Fruit fly (Drosophila melanogaster) whole organism, embryonic: ENCODE data around the gene CG32189.

Experiments used
- Atf3 ChIP-seq: fragments of 200-800 bp; sonication (Bioruptor generic); optimal IDR thresholded peaks from 3 replicates; lab custom pipeline; 2016; ENCODE audit warnings: missing biosample characterization, missing genetic modification characterization
- Atf6 ChIP-seq: fragments of 200-800 bp; sonication (Bioruptor generic); IDR thresholded peaks from 2 replicates; pipeline ENCODE4 v1.3.6; 2022; ENCODE audit warnings: missing biosample characterization, missing genetic modification characterization
- Bdp1 ChIP-seq: fragments of 200-800 bp; sonication (Bioruptor generic); optimal IDR thresholded peaks from 3 replicates; lab custom pipeline; 2016; ENCODE audit warnings: missing biosample characterization, missing genetic modification characterization
- Bgb ChIP-seq: fragments of 200-800 bp; sonication (Bioruptor generic); IDR thresholded peaks from 2 replicates; pipeline ENCODE4 v1.3.6; 2022; ENCODE audit warnings: missing biosample characterization, missing genetic modification characterization; ENCODE audit not compliant: partially characterized antibody
- CG1024 ChIP-seq: fragments of 200-800 bp; sonication (Bioruptor generic); IDR thresholded peaks from 2 replicates; pipeline ENCODE4 v1.3.6; 2022; ENCODE audit warnings: missing biosample characterization, missing genetic modification characterization
- CG10654 ChIP-seq: fragments of 200-800 bp; sonication (Bioruptor generic); optimal IDR thresholded peaks from 2 replicates; lab custom pipeline; 2016; ENCODE audit warnings: missing biosample characterization, missing genetic modification characterization
- CG11560 ChIP-seq: fragments of 200-800 bp; sonication (Bioruptor generic); IDR thresholded peaks from 3 replicates; pipeline ENCODE4 v1.3.6; 2022; ENCODE audit warnings: missing biosample characterization, missing genetic modification characterization
- CG11695 ChIP-seq: fragments of 200-800 bp; sonication (Bioruptor generic); IDR thresholded peaks from 3 replicates; pipeline ENCODE4 v1.3.6; 2022; ENCODE audit warnings: missing biosample characterization, missing genetic modification characterization
- CG12769 ChIP-seq: fragments of 200-800 bp; sonication (Bioruptor generic); optimal IDR thresholded peaks from 2 replicates; lab custom pipeline; 2019; ENCODE audit warnings: missing biosample characterization, mild to moderate bottlenecking, missing genetic modification characterization, moderate library complexity
- CG13424 ChIP-seq: fragments of 200-800 bp; sonication (Bioruptor generic); optimal IDR thresholded peaks from 2 replicates; lab custom pipeline; 2019; ENCODE audit warnings: missing biosample characterization, mild to moderate bottlenecking, missing genetic modification characterization, moderate library complexity
- CG14014 ChIP-seq: fragments of 200-800 bp; sonication (Bioruptor generic); IDR thresholded peaks from 2 replicates; pipeline ENCODE4 v1.3.6; 2022; ENCODE audit warnings: missing biosample characterization, missing genetic modification characterization
- CG17385 ChIP-seq: fragments of 200-800 bp; sonication (Bioruptor generic); optimal IDR thresholded peaks from 3 replicates; lab custom pipeline; 2018; ENCODE audit warnings: missing biosample characterization, mild to moderate bottlenecking, missing genetic modification characterization
- CG18599 ChIP-seq: fragments of 200-800 bp; sonication (Bioruptor generic); optimal IDR thresholded peaks from 3 replicates; lab custom pipeline; 2017; ENCODE audit warnings: missing biosample characterization, missing genetic modification characterization, mild to moderate bottlenecking, moderate library complexity, missing genetic modification reagents
- CG2678 ChIP-seq: fragments of 200-800 bp; sonication (Bioruptor generic); optimal IDR thresholded peaks from 3 replicates; lab custom pipeline; 2019; ENCODE audit warnings: missing biosample characterization, mild to moderate bottlenecking, missing genetic modification characterization, moderate library complexity
- CG2889 ChIP-seq: fragments of 200-800 bp; sonication (Bioruptor generic); IDR thresholded peaks from 3 replicates; pipeline ENCODE4 v1.3.6; 2022; ENCODE audit warnings: missing biosample characterization, missing genetic modification characterization
- CG32532 ChIP-seq: fragments of 200-800 bp; sonication (Bioruptor generic); IDR thresholded peaks from 2 replicates; pipeline ENCODE4 v1.3.6; 2022; ENCODE audit warnings: missing biosample characterization, missing genetic modification characterization
- CG6654 ChIP-seq: fragments of 200-800 bp; sonication (Bioruptor generic); optimal IDR thresholded peaks from 2 replicates; lab custom pipeline; 2017; ENCODE audit warnings: missing biosample characterization, mild to moderate bottlenecking, missing genetic modification characterization
- CG6689 ChIP-seq: fragments of 200-800 bp; sonication (Bioruptor generic); IDR thresholded peaks from 2 replicates; pipeline ENCODE4 v1.3.6; 2022; ENCODE audit warnings: missing biosample characterization, missing genetic modification characterization
- CG6854 ChIP-seq: fragments of 200-800 bp; sonication (Bioruptor generic); optimal IDR thresholded peaks from 3 replicates; lab custom pipeline; 2017; ENCODE audit warnings: missing biosample characterization, mild to moderate bottlenecking, missing genetic modification characterization
- CG7786 ChIP-seq: fragments of 200-800 bp; sonication (Bioruptor generic); optimal IDR thresholded peaks from 2 replicates; lab custom pipeline; 2016; ENCODE audit warnings: missing biosample characterization, missing genetic modification characterization
- D19A ChIP-seq: fragments of 200-800 bp; optimal IDR thresholded peaks from 3 replicates; lab custom pipeline; 2019; ENCODE audit warnings: missing biosample characterization, mild to moderate bottlenecking, missing genetic modification characterization, moderate library complexity
- Fer1 ChIP-seq: fragments of 200-800 bp; sonication (Bioruptor generic); optimal IDR thresholded peaks from 2 replicates; lab custom pipeline; 2017; ENCODE audit warnings: missing biosample characterization, mild to moderate bottlenecking, missing genetic modification characterization
- HmgZ ChIP-seq: fragments of 200-800 bp; sonication (Bioruptor generic); optimal IDR thresholded peaks from 2 replicates; lab custom pipeline; 2018; ENCODE audit warnings: missing biosample characterization, mild to moderate bottlenecking, missing genetic modification characterization
- Hr78 ChIP-seq, 2 experiments: fragments of 200-800 bp in 1 of 2; fragments of >200 bp in 1 of 2; sonication (Bioruptor generic) in 1 of 2; optimal IDR thresholded peaks; 2 replicates each; lab custom pipeline; 2017 to 2019; ENCODE audit warnings: missing biosample characterization in 2 of 2, missing genetic modification characterization in 2 of 2, mild to moderate bottlenecking in 1 of 2, moderate library complexity in 1 of 2
- Nf-YB ChIP-seq: fragments of 200-800 bp; sonication (Bioruptor generic); optimal IDR thresholded peaks from 3 replicates; lab custom pipeline; 2019; ENCODE audit warnings: missing biosample characterization, mild to moderate bottlenecking, missing genetic modification characterization, moderate library complexity
- Oli ChIP-seq: fragments of 200-800 bp; sonication (Bioruptor generic); optimal IDR thresholded peaks from 2 replicates; lab custom pipeline; 2018; ENCODE audit warnings: missing biosample characterization, mild to moderate bottlenecking, missing genetic modification characterization, moderate library complexity
- Optix ChIP-seq: fragments of 200-800 bp; sonication (Bioruptor generic); IDR thresholded peaks from 3 replicates; pipeline ENCODE4 v1.3.6; 2022; ENCODE audit warnings: missing biosample characterization, missing genetic modification characterization
- Pdp1 ChIP-seq, 2 experiments: fragments of 200-800 bp; sonication (Bioruptor generic); optimal IDR thresholded peaks; 3 replicates each; lab custom pipeline; 2016; ENCODE audit warnings: missing biosample characterization in 2 of 2, missing genetic modification characterization in 2 of 2, mild to moderate bottlenecking in 1 of 2, moderate library complexity in 1 of 2
- ap ChIP-seq: fragments of 200-800 bp; sonication (Bioruptor generic); IDR thresholded peaks from 2 replicates; pipeline ENCODE4 v1.3.6; 2022; ENCODE audit warnings: missing biosample characterization, missing genetic modification characterization
- bcd ChIP-seq: fragments of 200-800 bp; sonication (Bioruptor generic); optimal IDR thresholded peaks from 2 replicates; lab custom pipeline; 2017; ENCODE audit warnings: missing biosample characterization, mild to moderate bottlenecking, missing genetic modification characterization
- bsh ChIP-seq, 2 experiments: fragments of 200-800 bp; sonication (Bioruptor generic); optimal IDR thresholded peaks; 2 replicates each; lab custom pipeline; 2017 to 2018; ENCODE audit warnings: mild to moderate bottlenecking in 2 of 2, missing biosample characterization in 2 of 2, missing genetic modification characterization in 2 of 2, moderate library complexity in 1 of 2
- cad ChIP-seq: fragments of >200 bp; optimal IDR thresholded peaks from 2 replicates; lab custom pipeline; 2017; ENCODE audit warnings: missing biosample characterization, missing genetic modification characterization
- chif ChIP-seq, 2 experiments: fragments of 200-800 bp; sonication (Bioruptor generic); optimal IDR thresholded peaks; 3 replicates each; lab custom pipeline; 2016; ENCODE audit warnings: missing biosample characterization in 2 of 2, missing genetic modification characterization in 2 of 2
- crol ChIP-seq: fragments of 200-800 bp; sonication (Bioruptor generic); IDR thresholded peaks from 2 replicates; pipeline ENCODE4 v1.3.6; 2022; ENCODE audit warnings: missing biosample characterization, missing genetic modification characterization
- dan ChIP-seq: fragments of 200-800 bp; sonication (Bioruptor generic); IDR thresholded peaks from 2 replicates; pipeline ENCODE4 v1.3.6; 2022; ENCODE audit warnings: missing biosample characterization, missing genetic modification characterization
- exex ChIP-seq: fragments of 200-800 bp; sonication (Bioruptor generic); optimal IDR thresholded peaks from 4 replicates; lab custom pipeline; 2018; ENCODE audit warnings: missing biosample characterization, mild to moderate bottlenecking, missing genetic modification characterization, moderate library complexity
- hbn ChIP-seq: fragments of 200-800 bp; sonication (Bioruptor generic); IDR thresholded peaks from 2 replicates; pipeline ENCODE4 v1.3.6; 2022; ENCODE audit warnings: missing biosample characterization, missing genetic modification characterization; ENCODE audit not compliant: partially characterized antibody
- her ChIP-seq: fragments of 200-800 bp; sonication (Bioruptor generic); optimal IDR thresholded peaks from 2 replicates; lab custom pipeline; 2016; ENCODE audit warnings: missing biosample characterization, missing genetic modification characterization
- lab ChIP-seq: fragments of 200-800 bp; sonication (Bioruptor generic); optimal IDR thresholded peaks from 3 replicates; lab custom pipeline; 2017; ENCODE audit warnings: missing biosample characterization, missing genetic modification characterization, mild to moderate bottlenecking, moderate library complexity, missing genetic modification reagents
- pzg ChIP-seq: fragments of 200-800 bp; sonication (Bioruptor generic); optimal IDR thresholded peaks from 3 replicates; lab custom pipeline; 2018; ENCODE audit warnings: missing biosample characterization, mild to moderate bottlenecking, missing genetic modification characterization, moderate library complexity
- rib ChIP-seq: fragments of 200-800 bp; sonication (Bioruptor generic); IDR thresholded peaks from 2 replicates; pipeline ENCODE4 v1.3.6; 2022; ENCODE audit warnings: missing biosample characterization, missing genetic modification characterization
- run ChIP-seq: fragments of 200-800 bp; sonication (Bioruptor generic); optimal IDR thresholded peaks from 3 replicates; lab custom pipeline; 2018; ENCODE audit warnings: missing biosample characterization, mild to moderate bottlenecking, missing genetic modification characterization
- scrt ChIP-seq: fragments of 200-800 bp; sonication (Bioruptor generic); optimal IDR thresholded peaks from 2 replicates; lab custom pipeline; 2018; ENCODE audit warnings: missing biosample characterization, mild to moderate bottlenecking, missing genetic modification characterization, moderate library complexity
- sens ChIP-seq: fragments of 200-800 bp; sonication (Bioruptor generic); peaks from one replicate; lab custom pipeline; 2016; ENCODE audit warnings: missing biosample characterization, missing genetic modification characterization
- seq ChIP-seq: fragments of 200-800 bp; sonication (Bioruptor generic); IDR thresholded peaks from 2 replicates; pipeline ENCODE4 v1.3.6; 2022; ENCODE audit warnings: missing biosample characterization, missing genetic modification characterization
- ssp ChIP-seq: fragments of 200-800 bp; sonication (Bioruptor generic); IDR thresholded peaks from 2 replicates; pipeline ENCODE4 v1.3.6; 2022; ENCODE audit warnings: missing biosample characterization, missing genetic modification characterization
- stwl ChIP-seq: fragments of 200-800 bp; sonication (Bioruptor generic); optimal IDR thresholded peaks from 3 replicates; lab custom pipeline; 2018; ENCODE audit warnings: missing biosample characterization, mild to moderate bottlenecking, missing genetic modification characterization, moderate library complexity
- sug ChIP-seq: fragments of 200-800 bp; optimal IDR thresholded peaks from 2 replicates; lab custom pipeline; 2019; ENCODE audit warnings: missing biosample characterization, mild to moderate bottlenecking, missing genetic modification characterization, moderate library complexity

Gene CG32189

DNA sequence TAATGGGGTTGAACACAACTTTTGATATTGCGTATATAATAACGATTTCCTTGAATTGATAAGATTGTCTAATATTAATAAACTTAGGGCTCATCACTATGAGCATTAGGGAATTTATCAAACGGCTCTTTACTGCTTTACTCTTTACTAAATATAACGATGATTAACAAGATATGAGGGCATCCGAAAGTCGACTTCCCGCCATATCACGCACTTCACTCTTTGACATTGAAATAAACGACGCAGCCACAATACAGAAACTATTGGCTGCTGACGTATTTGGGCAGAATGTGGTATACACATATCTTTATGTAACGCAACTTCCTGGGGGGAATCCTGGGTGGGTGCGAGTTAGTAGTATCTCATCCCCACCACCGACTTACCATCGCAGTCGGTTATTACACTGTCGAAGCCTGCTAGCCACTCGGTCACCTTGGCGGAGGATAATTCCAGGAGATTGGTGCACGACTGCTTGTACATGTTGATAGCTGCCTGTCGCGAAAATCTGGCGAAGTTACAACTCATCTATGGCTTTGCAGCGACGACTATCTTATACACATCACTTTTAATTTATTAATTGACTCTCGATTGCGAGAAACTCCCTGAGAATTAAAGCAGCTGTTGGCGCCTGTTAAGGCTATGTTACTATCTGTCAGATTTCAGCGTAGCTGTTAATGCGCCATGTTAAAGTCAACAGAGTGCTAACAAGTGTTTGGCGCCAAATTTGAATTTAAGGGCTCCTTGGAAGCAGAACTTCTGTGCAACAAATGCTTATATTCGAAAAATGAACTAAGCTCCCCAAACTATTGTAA lies 8.1 kb upstream of the CG32189 start, which contains the start of gene CG5567 (continued):
- TF ChIP-seq CG6854 (GFP tag; lab: Kevin White, UChicago) (no peak), Oli (tag; lab: Kevin White, UChicago) (peak; percentile 2), CG6689 (no peak), CG11560 (tag; lab: Robert Waterston, UW) (no peak), scrt (GFP tag; lab: Kevin White, UChicago) (peak; percentile 85), CG32532 (GFP tag; lab: Robert Waterston, UW) (peak; percentile 34; the same call in 1 of the 2 replicates), rib (GFP tag; lab: Robert Waterston, UW) (0 out of 2 replicates have a peak, but pooled peaks have one; percentile 21), sens (GFP tag; lab: Kevin White, UChicago) (peak; percentile 82), CG2889 (GFP tag; lab: Robert Waterston, UW) (no peak), Bgb (GFP tag; lab: Robert Waterston, UW) (no peak), Atf6 (0 out of 2 replicates have a peak, but pooled peaks have one; percentile 25), Hr78 (GFP tag; optimal IDR thresholded peaks at IDR 0.05; lab: Kevin White, UChicago) (peak in 1 of 2 experiments; percentile 88), CG1024 (GFP tag; lab: Robert Waterston, UW) (no peak), sug (tag; lab: Kevin White, UChicago) (peak; percentile 36), CG2678 (peak; percentile 32), stwl (tag; lab: Kevin White, UChicago) (peak; percentile 18), seq (GFP tag; lab: Robert Waterston, UW) (no peak; the same call in 1 of the 2 replicates), CG10654 (GFP tag; lab: Kevin White, UChicago) (no peak), bcd (GFP tag; lab: Kevin White, UChicago) (peak; percentile 2), cad (GFP tag; lab: Kevin White, UChicago) (no peak), Fer1 (GFP tag; lab: Kevin White, UChicago) (peak; percentile 64), CG6654 (GFP tag; lab: Kevin White, UChicago) (no peak), ssp (no peak), CG11695 (peak; percentile 46; the same call in 1 of the 3 replicates), CG7786 (GFP tag; lab: Kevin White, UChicago) (no peak), ap (GFP tag; lab: Robert Waterston, UW) (no peak), exex (tag; lab: Kevin White, UChicago) (peak; percentile 52), chif (GFP tag; optimal IDR thresholded peaks at IDR 0.05; lab: Kevin White, UChicago) (no peak), CG18599 (peak; percentile 47), Optix (GFP tag; lab: Robert Waterston, UW) (no peak), lab (peak; percentile 42), pzg (peak; percentile 30), CG13424 (tag; lab: Kevin White, UChicago) (peak; percentile 15), her (no peak), CG14014 (0 out of 2 replicates have a peak, but pooled peaks have one; percentile 20), dan (no peak), Nf-YB (no peak), run (tag; lab: Kevin White, UChicago) (no peak), hbn (GFP tag; lab: Robert Waterston, UW) (no peak), CG12769 (tag; lab: Kevin White, UChicago) (peak; percentile 17), Pdp1 (GFP tag; optimal IDR thresholded peaks at IDR 0.05; lab: Kevin White, UChicago) (peak in 1 of 2 experiments; percentile 93), CG17385 (GFP tag; lab: Kevin White, UChicago) (peak; percentile 18), D19A (tag; lab: Kevin White, UChicago) (peak; percentile 97), Bdp1 (no peak), crol (GFP tag; lab: Robert Waterston, UW) (no peak), HmgZ (tag; lab: Kevin White, UChicago) (peak; percentile 22), bsh (GFP tag; optimal IDR thresholded peaks at IDR 0.05; lab: Kevin White, UChicago) (peak in 1 of 2 experiments; percentile 23), Atf3 (GFP tag; lab: Kevin White, UChicago) (no peak)
